Fruit fly (Drosophila melanogaster) whole organism, adult: ENCODE data around the gene Task6.

Experiments used
- CG12768 ChIP-seq: fragments of 200-800 bp; sonication (Bioruptor generic); optimal IDR thresholded peaks from 2 replicates; lab custom pipeline; 2017; ENCODE audit warnings: missing biosample characterization, missing genetic modification characterization, mild to moderate bottlenecking, moderate library complexity, missing genetic modification reagents
- CG14711 ChIP-seq: fragments of 200-800 bp; sonication (Bioruptor generic); optimal IDR thresholded peaks from 2 replicates; lab custom pipeline; 2018; ENCODE audit warnings: missing biosample characterization, mild to moderate bottlenecking, missing genetic modification characterization, moderate library complexity
- CG1620 ChIP-seq: fragments of 200-800 bp; sonication (Bioruptor generic); optimal IDR thresholded peaks from 2 replicates; lab custom pipeline; 2016; ENCODE audit warnings: missing biosample characterization, missing genetic modification characterization
- CG33017 ChIP-seq: fragments of 200-800 bp; sonication (Bioruptor generic); optimal IDR thresholded peaks from 2 replicates; lab custom pipeline; 2018; ENCODE audit warnings: missing biosample characterization, mild to moderate bottlenecking, missing genetic modification characterization, moderate library complexity
- Clk ChIP-seq: fragments of 200-800 bp; sonication (Bioruptor generic); optimal IDR thresholded peaks from 2 replicates; lab custom pipeline; 2017; ENCODE audit warnings: missing biosample characterization, missing genetic modification characterization
- Crg-1 ChIP-seq: fragments of 200-800 bp; sonication (Bioruptor generic); optimal IDR thresholded peaks from 2 replicates; lab custom pipeline; 2016; ENCODE audit warnings: missing biosample characterization, missing genetic modification characterization
- bab1 ChIP-seq: fragments of 200-800 bp; sonication (Bioruptor generic); optimal IDR thresholded peaks from 3 replicates; lab custom pipeline; 2019; ENCODE audit warnings: missing biosample characterization, mild to moderate bottlenecking, missing genetic modification characterization, moderate library complexity
- cic ChIP-seq: fragments of 200-800 bp; sonication (Bioruptor generic); optimal IDR thresholded peaks from 2 replicates; lab custom pipeline; 2017; ENCODE audit warnings: missing biosample characterization, mild to moderate bottlenecking, missing genetic modification characterization, moderate library complexity
- cnc ChIP-seq, 2 experiments: fragments of >200 bp; optimal IDR thresholded peaks; 2 replicates each; lab custom pipeline; 2017
- kay ChIP-seq: fragments of 200-800 bp; sonication (Bioruptor generic); peaks from one replicate; lab custom pipeline; 2016; ENCODE audit warnings: missing biosample characterization, missing genetic modification characterization, borderline replicate concordance
- ovo ChIP-seq: fragments of 200-800 bp; sonication (Bioruptor generic); optimal IDR thresholded peaks from 2 replicates; lab custom pipeline; 2016; ENCODE audit warnings: missing biosample characterization, missing genetic modification characterization
- pad ChIP-seq: fragments of 200-800 bp; sonication (Bioruptor generic); optimal IDR thresholded peaks from 3 replicates; lab custom pipeline; 2017; ENCODE audit warnings: missing biosample characterization, missing genetic modification characterization, mild to moderate bottlenecking, moderate library complexity, missing genetic modification reagents
- toe ChIP-seq: fragments of 200-800 bp; sonication (Bioruptor generic); optimal IDR thresholded peaks from 2 replicates; lab custom pipeline; 2016; ENCODE audit warnings: missing biosample characterization, missing genetic modification characterization

DNA sequence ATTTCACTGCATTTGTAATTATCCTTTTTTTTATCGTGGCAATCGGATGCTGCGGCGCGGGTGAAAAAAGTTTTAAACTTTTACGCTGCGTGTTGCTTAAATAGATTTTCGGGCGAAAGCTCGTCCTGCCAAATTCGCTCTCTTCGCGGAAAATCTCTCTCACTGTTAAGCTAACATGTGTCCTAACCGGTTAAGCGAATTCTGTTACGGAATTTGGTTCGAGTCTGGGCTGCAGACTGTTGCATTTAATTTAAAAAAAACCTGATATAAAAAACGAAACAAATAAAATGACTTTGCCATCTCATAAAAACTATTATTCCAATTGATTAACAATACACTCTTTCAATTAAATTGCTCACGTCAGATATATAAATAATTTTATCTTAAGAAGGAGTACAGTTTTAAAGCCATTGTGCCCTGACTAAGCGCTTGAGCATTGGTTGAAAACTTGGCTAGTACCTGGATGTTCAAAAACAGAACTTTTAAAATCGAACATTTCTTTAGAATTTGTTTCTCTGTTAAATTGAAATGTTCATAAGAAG, at the start of gene Task6:
- TF ChIP-seq CG33017 (tag; lab: Kevin White, UChicago) (no peak), CG1620 (GFP tag; lab: Kevin White, UChicago) (no peak), cnc (optimal IDR thresholded peaks at IDR 0.05; lab: Kevin White, UChicago) (no peak), ovo (GFP tag; lab: Kevin White, UChicago) (no peak), CG14711 (no peak), kay (no peak), CG12768 (GFP tag; lab: Kevin White, UChicago) (no peak), pad (GFP tag; lab: Kevin White, UChicago) (no peak), Clk (GFP tag; lab: Kevin White, UChicago) (no peak), cic (GFP tag; lab: Kevin White, UChicago) (no peak), toe (no peak), Crg-1 (GFP tag; lab: Kevin White, UChicago) (no peak), bab1 (GFP tag; lab: Kevin White, UChicago) (no peak)
